Worm (Caenorhabditis elegans): Measurements from ENCODE around the gene C05E4.12.

DNA sequence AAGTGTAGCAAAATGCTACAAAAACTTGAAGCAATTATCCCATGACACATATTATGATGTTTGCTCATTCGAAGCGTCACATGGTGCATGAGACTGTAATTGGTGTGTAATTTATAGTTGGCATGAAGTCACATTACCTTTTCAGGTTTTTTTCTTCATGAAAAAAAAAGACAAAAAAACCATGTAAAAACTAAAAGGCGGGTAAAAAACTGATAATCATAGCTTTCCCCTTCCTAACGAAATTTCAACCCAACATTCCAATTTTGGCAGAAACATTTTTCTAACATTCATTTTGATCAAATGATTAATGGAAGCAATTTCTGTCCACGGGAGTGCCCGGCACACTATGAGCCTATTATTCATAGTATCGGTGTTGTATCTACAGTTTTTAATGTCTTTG lies 13.7 kb downstream of the C05E4.12 start, which contains the start of gene sri-4:
- TF ChIP-seq let-607 (tag; optimal IDR thresholded peaks at IDR 0.05) (no peak), unc-62 (GFP tag; optimal IDR thresholded peaks at IDR 0.05) (no peak), ceh-58 (GFP tag; IDR thresholded peaks at IDR 0.05) (no peak), lin-40 (tag; optimal IDR thresholded peaks at IDR 0.05) (no peak), nhr-120 (GFP tag; IDR thresholded peaks at IDR 0.05) (no peak), ama-1 (optimal IDR thresholded peaks at IDR 0.05) (no peak), ama-1 (GFP tag; optimal IDR thresholded peaks at IDR 0.05) (no peak), madf-6 (GFP tag; IDR thresholded peaks at IDR 0.05) (no peak), lsy-27 (tag; optimal IDR thresholded peaks at IDR 0.05; ENCODE audit: borderline replicate concordance, insufficient read depth) (no peak), snpc-4 (GFP tag; optimal IDR thresholded peaks at IDR 0.05) (no peak), snpc-4 (tag; optimal IDR thresholded peaks at IDR 0.05) (no peak), tbp1 (GFP tag; optimal IDR thresholded peaks at IDR 0.05) (no peak), C06A6.2 (GFP tag; conservative IDR thresholded peaks at IDR 0.05) (no peak), madf-10 (tag; optimal IDR thresholded peaks at IDR 0.05) (no peak), xnd-1 (tag; optimal IDR thresholded peaks at IDR 0.05) (no peak), attf-6 (GFP tag; IDR thresholded peaks at IDR 0.05) (no peak)
